Fruit fly (Drosophila melanogaster): ENCODE results near the gene Nplp2.

Nplp2 gene

DNA sequence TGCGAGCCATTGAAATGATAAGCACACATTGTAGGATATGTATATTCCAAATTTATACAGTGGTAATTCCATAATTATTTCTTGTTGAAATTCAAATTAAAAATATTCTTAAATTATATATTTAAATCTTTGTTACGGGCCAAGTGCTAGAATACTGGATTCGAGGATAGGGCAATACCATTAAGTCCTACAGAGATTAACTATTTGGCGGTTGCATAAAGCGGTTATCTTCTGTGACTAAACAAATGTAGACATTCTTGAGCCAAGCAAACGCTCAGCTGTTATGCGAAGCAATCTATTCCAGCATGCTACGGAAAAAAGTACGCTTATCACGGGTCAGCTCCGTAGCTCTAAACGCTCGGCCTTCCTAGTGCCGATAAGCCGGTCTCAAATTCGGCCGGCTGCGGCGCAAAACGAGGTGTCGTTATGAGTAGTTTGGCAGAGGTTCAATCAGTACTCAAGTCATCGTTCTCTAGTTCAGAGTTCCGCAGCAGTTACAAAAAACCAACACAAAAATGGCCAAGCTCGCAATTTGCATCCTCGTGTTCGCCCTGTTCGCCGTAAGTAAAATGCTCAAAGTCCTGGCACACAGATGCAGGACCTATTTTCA is at the start of gene Nplp2:
Gene Nplp2, plus strand, starts transcription at position 293 of the 610 bp plus-strand sequence.
- no peak for TF ChIP-seq CG17801 (GFP tag; optimal IDR thresholded peaks at IDR 0.05; ENCODE audit: partially characterized antibody)

DNA sequence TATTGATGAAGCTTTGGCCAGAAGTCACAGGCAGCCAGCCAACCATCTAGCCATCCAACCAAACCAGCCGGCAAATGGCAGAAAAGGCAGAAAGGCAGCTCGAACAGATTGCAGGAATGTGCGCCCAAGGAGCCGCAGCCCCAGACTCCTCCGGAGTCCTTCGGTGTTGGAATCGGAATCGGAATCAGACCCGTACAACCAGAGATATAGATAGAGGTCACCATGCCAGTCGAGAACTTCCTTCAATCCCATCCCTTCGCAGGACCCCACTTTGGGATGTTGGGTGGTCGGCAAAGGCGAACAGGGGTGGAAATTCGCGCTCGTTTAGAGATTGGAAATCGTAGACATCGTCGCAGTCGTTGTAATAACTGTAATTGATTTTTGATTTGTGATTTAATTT is 43.9 kb upstream of the Nplp2 start:
- no peak for TF ChIP-seq CG17801 (GFP tag; optimal IDR thresholded peaks at IDR 0.05; ENCODE audit: partially characterized antibody)

DNA sequence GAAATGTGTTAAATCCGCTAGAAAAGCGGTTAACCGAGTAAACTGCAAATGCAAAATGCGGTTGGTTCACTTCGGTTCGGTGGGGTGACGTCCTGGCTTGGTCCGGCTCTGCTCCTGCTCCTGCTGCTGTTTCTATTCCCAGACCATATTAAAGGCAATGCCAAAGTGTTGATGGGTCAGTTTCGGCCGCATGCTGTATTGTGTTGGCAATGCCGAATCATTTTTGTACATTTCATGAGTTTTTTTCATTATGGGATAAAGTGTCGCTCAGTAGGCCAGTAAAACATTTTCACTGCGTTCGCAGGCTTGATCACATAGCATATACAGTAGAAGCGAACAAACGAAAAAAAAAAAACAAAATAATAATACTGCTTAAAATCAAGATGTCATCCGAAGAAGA is 27.3 kb upstream of the Nplp2 start, which contains the start of gene CG14113:
Gene CG14113, plus strand, starts transcription at position 301 of the 400 bp plus-strand sequence.
- TF ChIP-seq CG17801 (GFP tag; optimal IDR thresholded peaks at IDR 0.05; ENCODE audit: partially characterized antibody), result no peak

DNA sequence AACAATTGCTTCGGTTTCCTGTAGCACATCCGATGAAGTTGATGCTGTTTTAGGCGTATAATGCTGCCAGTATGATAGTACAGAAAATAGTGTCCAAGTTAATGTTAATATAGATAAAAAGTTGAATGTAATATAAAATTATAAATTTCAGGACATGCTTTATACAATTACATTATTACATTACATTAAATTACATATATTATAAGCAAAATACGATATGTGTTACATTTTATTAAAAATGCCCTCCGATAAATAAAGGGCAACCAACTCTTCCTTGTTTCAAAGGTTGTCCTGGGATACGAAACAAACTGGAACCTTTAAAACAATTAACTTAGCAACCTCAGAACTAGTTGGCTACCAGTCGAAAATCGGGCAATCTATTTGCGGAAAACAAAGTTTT is 7.4 kb upstream of the Nplp2 start, which contains the start of gene CG17687:
Gene CG17687, plus strand, starts transcription at position 301 of the 400 bp plus-strand sequence.
- TF ChIP-seq CG17801 (GFP tag; optimal IDR thresholded peaks at IDR 0.05; ENCODE audit: partially characterized antibody), result no peak

DNA sequence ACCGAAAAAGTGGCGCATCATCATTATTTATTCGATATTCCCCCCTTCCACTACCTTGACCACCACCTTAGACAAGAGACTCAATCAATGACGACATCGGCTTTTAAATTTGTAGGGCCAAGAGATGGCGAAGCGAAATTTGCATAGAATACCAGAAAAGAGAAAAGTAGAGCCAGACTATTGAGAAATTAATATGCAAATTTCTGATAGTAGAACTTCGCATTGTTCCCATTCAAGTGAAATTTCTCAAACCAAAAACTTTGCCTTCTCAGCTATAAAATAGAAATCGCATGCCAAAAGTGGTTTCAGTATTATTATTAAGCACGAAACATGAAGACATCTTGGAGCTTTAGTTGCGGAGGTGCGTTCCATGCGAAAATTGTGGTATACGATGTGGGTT is 21.5 kb downstream of the Nplp2 start, which contains the start of gene CG14111:
Gene CG14111, plus strand, starts transcription at position 301 of the 400 bp plus-strand sequence.
- TF ChIP-seq CG17801 (GFP tag; optimal IDR thresholded peaks at IDR 0.05; ENCODE audit: partially characterized antibody), result no peak

DNA sequence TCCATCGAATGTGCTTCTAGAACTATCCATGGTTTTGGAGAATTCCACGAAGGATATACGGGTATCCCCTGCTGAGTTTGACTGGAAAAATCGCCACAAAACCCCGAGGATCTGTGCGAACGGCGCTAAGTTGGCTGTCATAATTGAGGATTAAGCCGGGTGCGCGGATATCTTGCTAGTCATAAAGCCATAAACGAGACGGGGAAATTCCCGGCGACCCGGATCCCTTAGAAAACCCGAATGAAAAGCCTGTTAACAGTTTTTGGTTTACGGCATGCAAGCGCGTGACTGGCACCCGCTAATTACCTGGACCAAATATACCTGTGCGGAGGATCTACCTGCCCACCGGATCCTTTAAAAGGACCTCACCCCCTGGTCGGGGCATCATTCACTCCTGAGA is 22.0 kb downstream of the Nplp2 start, which contains the start of gene SNCF:
Gene SNCF, plus strand, starts transcription at position 382 of the 400 bp plus-strand sequence.
- TF ChIP-seq CG17801 (GFP tag; optimal IDR thresholded peaks at IDR 0.05; ENCODE audit: partially characterized antibody), result no peak

DNA sequence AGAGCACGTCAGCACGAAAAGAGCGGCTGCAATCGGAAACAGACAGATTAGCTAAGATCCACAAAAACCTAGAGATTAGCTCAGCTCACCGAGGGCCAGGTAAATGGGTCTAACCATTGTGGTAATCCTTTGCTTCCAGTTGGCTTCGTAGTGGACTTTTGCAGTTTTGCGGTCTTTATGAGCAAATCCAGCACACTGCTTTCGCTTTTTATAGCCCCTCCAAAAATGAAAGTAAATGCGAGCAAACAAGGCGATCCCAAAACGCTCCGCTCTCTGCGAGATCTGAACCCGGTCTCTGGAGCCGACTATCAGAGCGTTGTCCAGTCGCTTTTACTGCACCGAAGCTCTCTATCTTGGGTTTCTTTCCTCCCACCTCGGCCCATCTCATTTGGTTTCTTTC is 25.0 kb downstream of the Nplp2 start, which contains the start of gene CG14107:
Gene CG14107, minus strand, starts transcription at position 187 of the 400 bp plus-strand sequence.
- no peak for TF ChIP-seq CG17801 (GFP tag; optimal IDR thresholded peaks at IDR 0.05; ENCODE audit: partially characterized antibody)

DNA sequence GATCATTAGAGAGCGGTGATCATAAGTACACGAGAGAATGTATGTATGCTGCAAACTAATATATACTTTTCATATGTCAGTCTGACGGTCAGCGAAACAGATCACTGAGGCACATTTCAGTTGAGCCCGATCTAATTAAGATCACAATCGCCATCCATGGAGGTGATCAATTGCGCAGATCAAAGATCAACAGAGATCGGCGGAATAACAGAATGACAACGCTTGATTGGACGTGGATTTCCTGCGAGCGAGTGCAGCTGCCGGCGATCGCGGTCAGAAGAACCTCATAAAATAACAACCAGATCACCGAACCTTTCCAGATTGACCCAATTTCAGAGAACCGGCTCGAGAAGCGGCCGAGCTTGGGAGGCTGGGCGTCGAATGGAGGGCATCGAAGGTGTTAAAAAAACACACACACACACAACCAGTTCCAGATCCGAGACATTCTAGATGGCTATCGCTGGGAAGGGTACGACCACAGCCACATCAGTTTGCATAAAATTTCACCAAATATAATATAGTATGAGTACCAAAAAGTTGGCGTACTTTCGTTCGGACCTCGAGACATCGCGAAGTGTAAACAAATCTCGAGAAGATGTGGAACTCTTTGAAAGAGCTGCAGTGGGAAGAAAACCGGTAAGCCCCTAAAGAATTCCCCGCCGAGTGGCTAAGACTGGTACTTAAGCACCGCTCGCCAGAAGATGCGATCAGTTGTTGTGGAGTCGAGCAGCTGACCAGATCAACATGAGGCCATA is 26.1 kb downstream of the Nplp2 start, which contains the start of gene ImpL1:
Gene ImpL1, plus strand, starts transcription at position 705 of the 755 bp plus-strand sequence.
- no peak for TF ChIP-seq CG17801 (GFP tag; optimal IDR thresholded peaks at IDR 0.05; ENCODE audit: partially characterized antibody)

DNA sequence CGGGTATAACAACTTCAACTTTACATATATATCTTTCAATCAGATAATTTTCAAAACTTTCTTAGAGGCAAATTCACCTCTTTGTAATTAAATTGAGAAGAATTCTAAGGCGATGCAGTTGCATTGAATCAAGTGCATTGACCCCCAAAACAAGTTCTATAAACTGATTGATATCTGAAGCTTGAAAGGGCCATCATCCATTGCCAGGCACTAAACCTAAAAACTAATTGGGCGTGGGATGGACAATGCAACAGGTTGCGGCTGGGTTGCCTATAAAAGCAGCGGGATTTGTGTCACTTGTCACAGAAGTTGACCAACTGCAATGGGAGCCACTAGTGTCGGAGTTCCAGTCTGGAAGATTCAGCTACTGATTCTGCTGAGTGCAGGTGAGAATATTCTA is 28.3 kb downstream of the Nplp2 start, which contains the start of gene CG14110:
Gene CG14110, plus strand, starts transcription at position 301 of the 400 bp plus-strand sequence.
- no peak for TF ChIP-seq CG17801 (GFP tag; optimal IDR thresholded peaks at IDR 0.05; ENCODE audit: partially characterized antibody)

DNA sequence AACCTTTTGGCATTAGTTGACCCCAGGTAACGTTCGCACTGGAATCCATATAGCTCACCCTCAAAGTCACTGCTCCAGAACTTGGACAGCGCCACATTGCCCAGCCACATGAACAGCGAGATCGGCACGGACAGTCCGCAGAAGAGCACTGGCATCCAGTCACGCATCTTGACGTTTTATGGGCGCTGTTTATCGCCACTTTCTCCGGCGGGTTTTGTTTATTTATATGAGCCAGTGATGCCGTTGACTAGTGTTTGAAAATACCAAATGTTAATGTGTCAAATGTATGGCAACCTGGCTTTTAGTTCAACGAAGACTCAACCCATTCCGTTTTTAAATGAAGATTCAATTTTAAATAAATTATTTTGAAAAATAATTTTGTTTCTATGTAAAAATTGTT is 31.4 kb downstream of the Nplp2 start, which contains the start of gene CG10171:
Gene CG10171, minus strand, starts transcription at position 300 of the 400 bp plus-strand sequence.
- TF ChIP-seq CG17801 (GFP tag; optimal IDR thresholded peaks at IDR 0.05; ENCODE audit: partially characterized antibody), result no peak

DNA sequence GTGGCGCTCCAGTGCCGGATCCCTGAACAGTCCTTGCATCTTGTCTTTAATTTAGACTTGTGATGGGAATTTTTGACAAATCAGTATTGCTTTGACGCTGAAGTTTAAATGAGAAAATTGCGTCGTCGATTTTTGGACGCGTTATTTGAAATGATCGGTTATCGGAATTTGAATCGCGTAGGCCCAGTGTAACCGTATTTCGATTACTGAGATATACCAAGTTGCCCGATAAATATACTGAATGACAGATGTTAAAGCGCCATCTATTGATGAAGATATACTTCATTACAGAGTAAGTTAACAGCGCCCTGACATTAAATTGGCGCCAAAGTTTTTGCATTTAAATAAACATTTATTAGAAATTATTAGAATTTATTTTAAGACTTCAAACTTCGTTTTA is 33.7 kb downstream of the Nplp2 start, which contains the start of gene Poc1:
Gene Poc1, minus strand, starts transcription at position 173 of the 400 bp plus-strand sequence.
- no peak for TF ChIP-seq CG17801 (GFP tag; optimal IDR thresholded peaks at IDR 0.05; ENCODE audit: partially characterized antibody)

DNA sequence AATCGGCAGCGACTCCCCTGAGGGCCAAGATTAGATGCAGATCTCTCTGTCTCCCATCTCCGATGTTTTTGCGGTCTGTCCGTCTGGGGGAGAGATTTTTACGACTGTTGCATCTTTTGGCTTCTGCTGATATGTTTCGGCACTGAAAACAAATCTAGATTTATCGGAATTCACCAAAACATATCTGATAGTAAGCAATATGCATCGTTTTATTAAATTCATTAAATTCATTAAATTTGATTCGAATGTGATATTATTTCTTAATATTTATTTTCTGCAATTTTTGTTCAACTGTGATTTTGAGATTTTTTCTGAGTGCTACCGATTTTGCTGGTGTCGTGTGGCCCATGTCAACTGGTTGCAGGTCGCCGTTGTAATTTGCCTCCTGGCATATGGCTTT is 37.4 kb downstream of the Nplp2 start:
- TF ChIP-seq CG17801 (GFP tag; optimal IDR thresholded peaks at IDR 0.05; ENCODE audit: partially characterized antibody), result no peak

DNA sequence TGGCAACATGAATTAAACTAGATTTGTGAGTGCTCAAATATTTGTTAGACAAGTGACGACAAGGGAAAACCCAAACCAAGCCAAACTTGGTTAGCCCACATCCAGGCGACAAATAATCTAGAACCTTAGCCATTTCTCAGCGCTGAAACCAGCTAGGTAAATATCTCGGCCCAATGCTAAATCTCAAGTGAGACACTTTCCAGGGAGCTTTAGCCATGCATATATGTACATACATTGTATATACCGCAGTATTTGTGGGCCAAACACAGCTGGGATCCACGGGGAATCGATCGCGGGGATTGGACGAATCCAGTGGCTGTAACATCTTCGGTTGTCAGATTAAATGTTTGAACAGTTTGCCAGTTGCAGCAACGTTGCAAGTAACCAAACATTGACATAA is 41.5 kb downstream of the Nplp2 start:
- TF ChIP-seq CG17801 (GFP tag; optimal IDR thresholded peaks at IDR 0.05; ENCODE audit: partially characterized antibody), result no peak

DNA sequence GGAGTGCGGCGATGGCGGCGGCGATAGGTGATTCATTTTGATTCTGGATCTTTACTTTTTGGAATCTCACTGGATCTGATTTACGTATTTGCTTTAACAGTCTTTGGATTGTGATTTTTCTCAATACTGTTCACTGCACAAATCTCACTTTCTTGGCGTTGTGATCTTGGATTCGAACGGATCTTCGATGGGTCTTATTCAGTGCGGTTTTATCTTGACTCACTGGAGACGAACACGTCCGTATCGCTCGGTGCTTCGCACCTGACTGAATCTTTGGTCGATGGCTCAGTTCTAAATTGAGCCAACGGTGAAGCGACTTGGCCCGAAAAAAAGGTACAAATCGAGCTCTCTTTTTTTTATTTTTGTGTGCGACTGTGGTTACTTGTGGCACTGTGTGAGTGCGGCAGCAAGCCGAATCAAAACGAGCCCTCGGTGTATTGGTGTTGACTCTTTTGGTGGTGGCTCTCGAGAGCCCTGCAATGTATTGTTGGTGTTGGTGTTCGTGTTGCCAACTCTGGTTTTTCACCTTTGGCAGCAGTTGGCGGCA is 44.8 kb downstream of the Nplp2 start, which contains the start of gene sens:
Gene sens, minus strand, starts transcription at position 254 of the 547 bp plus-strand sequence.
- no peak for TF ChIP-seq CG17801 (GFP tag; optimal IDR thresholded peaks at IDR 0.05; ENCODE audit: partially characterized antibody)

All from ovary, adult (tissue).